Worm (Caenorhabditis elegans) whole organism, early embryonic: ENCODE measurements around the gene ZK970.8.

Experiments used
- B0310.2 ChIP-seq: sonication (generic microtip); optimal IDR thresholded peaks from 2 replicates; lab custom pipeline; 2016; ENCODE audit warnings: mild to moderate bottlenecking, missing genetic modification characterization, missing compliant biosample characterization
- F13C5.2 ChIP-seq: sonication (generic microtip); optimal IDR thresholded peaks from 2 replicates; lab custom pipeline; 2017; ENCODE audit warnings: mild to moderate bottlenecking, missing genetic modification characterization, inconsistent platforms, missing compliant biosample characterization
- aly-1 ChIP-seq: sonication (generic microtip); optimal IDR thresholded peaks from 2 replicates; lab custom pipeline; 2016; ENCODE audit warnings: missing genetic modification characterization, missing compliant biosample characterization
- ama-1 ChIP-seq: fragments of 150-350 bp; optimal IDR thresholded peaks from 2 replicates; lab custom pipeline; 2014
- ceh-13 ChIP-seq: fragments of 200-800 bp; sonication (Bioruptor generic); optimal IDR thresholded peaks from 2 replicates; lab custom pipeline; 2018; ENCODE audit warnings: mild to moderate bottlenecking, missing genetic modification characterization, missing compliant biosample characterization
- ceh-36 ChIP-seq: sonication (generic microtip); optimal IDR thresholded peaks from 2 replicates; lab custom pipeline; 2016; ENCODE audit warnings: missing genetic modification characterization, inconsistent platforms, missing compliant biosample characterization
- ets-7 ChIP-seq: sonication (generic microtip); optimal IDR thresholded peaks from 2 replicates; lab custom pipeline; 2016; ENCODE audit warnings: missing genotype, missing genetic modification characterization, missing compliant biosample characterization
- flt-1 ChIP-seq: fragments of 200-800 bp; sonication (Bioruptor generic); IDR thresholded peaks from 2 replicates; pipeline ENCODE4 v1.3.6; 2022; ENCODE audit warnings: missing genetic modification characterization, missing compliant biosample characterization
- hmbx-1 ChIP-seq: sonication (generic microtip); optimal IDR thresholded peaks from 2 replicates; lab custom pipeline; 2016; ENCODE audit warnings: mild to moderate bottlenecking, missing genetic modification characterization, missing compliant biosample characterization
- hmg-4 ChIP-seq: fragments of 200-800 bp; sonication (Bioruptor generic); optimal IDR thresholded peaks from 2 replicates; lab custom pipeline; 2018; ENCODE audit warnings: mild to moderate bottlenecking, missing genetic modification characterization, missing compliant biosample characterization
- hnd-1 ChIP-seq: sonication (generic microtip); optimal IDR thresholded peaks from 2 replicates; lab custom pipeline; 2016; ENCODE audit warnings: missing genetic modification characterization, missing compliant biosample characterization
- pes-1 ChIP-seq: fragments of 200-800 bp; sonication (Bioruptor generic); IDR thresholded peaks from 2 replicates; pipeline ENCODE4 v1.3.6; 2022; ENCODE audit warnings: missing genetic modification reagents, missing genetic modification characterization, missing compliant biosample characterization
- scrt-1 ChIP-seq: fragments of 200-800 bp; sonication (Bioruptor generic); IDR thresholded peaks from 2 replicates; pipeline ENCODE4 v1.3.6; 2022; ENCODE audit warnings: missing genetic modification characterization, missing compliant biosample characterization
- sea-1 ChIP-seq: fragments of 200-800 bp; sonication (Bioruptor generic); conservative IDR thresholded peaks from 2 replicates; pipeline ENCODE4 v1.3.6; 2022; ENCODE audit warnings: missing genetic modification characterization, missing compliant biosample characterization
- tbx-11 ChIP-seq: fragments of 200-800 bp; sonication (Bioruptor generic); IDR thresholded peaks from 2 replicates; pipeline ENCODE4 v1.3.6; 2022; ENCODE audit warnings: missing genetic modification characterization, missing compliant biosample characterization
- tbx-37 ChIP-seq: fragments of 200-800 bp; sonication (Bioruptor generic); conservative IDR thresholded peaks from 2 replicates; pipeline ENCODE4 v1.3.6; 2022; ENCODE audit warnings: missing genetic modification reagents, missing genetic modification characterization, missing compliant biosample characterization
- tra-4 ChIP-seq: sonication (generic microtip); optimal IDR thresholded peaks from 2 replicates; lab custom pipeline; 2017; ENCODE audit warnings: missing genetic modification characterization, missing compliant biosample characterization

The ZK970.8 gene

ce11 chrII:10309337-10309736 is at the start of gene ZK970.8:
TSS of gene ZK970.8 (plus strand) at chrII:10309637.
- no peak for TF ChIP-seq hmg-4 (GFP tag; lab: Kevin White, UChicago)
- TF ChIP-seq hnd-1 (tag; lab: Kevin White, UChicago) = no peak
- TF ChIP-seq ceh-13 (GFP tag; lab: Kevin White, UChicago) = no peak
- no peak for TF ChIP-seq pes-1 (GFP tag; lab: Robert Waterston, UW)
- TF ChIP-seq tra-4 (tag; lab: Kevin White, UChicago) = no peak
- no peak for TF ChIP-seq scrt-1 (GFP tag; lab: Robert Waterston, UW)

- TF ChIP-seq B0310.2 (no peak), flt-1 (no peak), ceh-36 (no peak), ceh-13 (GFP tag; lab: Kevin White, UChicago) (no peak), tbx-37 (GFP tag; lab: Robert Waterston, UW) (no peak), pes-1 (GFP tag; lab: Robert Waterston, UW) (no peak), aly-1 (no peak), tra-4 (tag; lab: Kevin White, UChicago) (no peak), hmbx-1 (tag; lab: Kevin White, UChicago) (no peak), scrt-1 (GFP tag; lab: Robert Waterston, UW) (no peak), sea-1 (no peak), ama-1 (lab: Kevin White, UChicago) (no peak), tbx-11 (GFP tag; lab: Robert Waterston, UW) (no peak), F13C5.2 (no peak), hmg-4 (GFP tag; lab: Kevin White, UChicago) (no peak), ets-7 (tag; lab: Kevin White, UChicago) (no peak)
These were observed 48.2 kb upstream of the ZK970.8 start for ce11 chrII:10261261-10261660.

ce11 chrII:10270052-10270451 is 39.4 kb upstream of the ZK970.8 start, which contains the start of gene F54B3.2:
TSS of gene F54B3.2 (minus strand) at chrII:10270152.
- TF ChIP-seq aly-1 = no peak
- no peak for TF ChIP-seq flt-1
- TF ChIP-seq tbx-11 (GFP tag; lab: Robert Waterston, UW) = no peak
- TF ChIP-seq ceh-13 (GFP tag; lab: Kevin White, UChicago) = no peak
- no peak for TF ChIP-seq ets-7 (tag; lab: Kevin White, UChicago)
- no peak for TF ChIP-seq B0310.2
- no peak for TF ChIP-seq F13C5.2
- TF ChIP-seq sea-1 = no peak
- TF ChIP-seq pes-1 (GFP tag; lab: Robert Waterston, UW) = no peak
- no peak for TF ChIP-seq hmg-4 (GFP tag; lab: Kevin White, UChicago)
- TF ChIP-seq ceh-36 = no peak
- TF ChIP-seq ama-1 (lab: Kevin White, UChicago) = no peak
- no peak for TF ChIP-seq hnd-1 (tag; lab: Kevin White, UChicago)
- TF ChIP-seq hmbx-1 (tag; lab: Kevin White, UChicago) = no peak
- no peak for TF ChIP-seq tra-4 (tag; lab: Kevin White, UChicago)
- no peak for TF ChIP-seq tbx-37 (GFP tag; lab: Robert Waterston, UW)
- TF ChIP-seq scrt-1 (GFP tag; lab: Robert Waterston, UW) = no peak

DNA sequence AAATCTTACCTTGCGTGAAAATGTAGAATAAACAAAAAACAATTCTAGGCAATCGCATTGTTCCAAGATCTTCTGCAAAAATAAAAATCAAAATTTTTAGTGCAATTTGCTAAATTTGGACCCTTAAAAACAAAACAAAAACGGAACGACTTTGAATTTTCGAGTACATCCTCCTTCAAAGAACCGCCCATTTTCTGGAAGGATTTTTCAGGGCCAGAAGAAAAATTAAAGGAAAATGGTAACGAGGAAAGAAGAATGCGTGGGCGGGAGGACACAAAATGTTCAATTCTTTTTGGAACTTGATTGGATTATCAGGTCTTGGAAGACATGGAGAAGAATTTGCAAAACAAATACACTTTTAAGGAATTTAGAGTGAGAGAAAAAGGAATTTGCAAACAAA is 38.3 kb upstream of the ZK970.8 start, which contains the start of gene F54B3.4:
Gene F54B3.4 (minus strand): TSS at position 101 of the 400 bp plus-strand sequence.
- TF ChIP-seq ceh-13 (GFP tag; lab: Kevin White, UChicago) = no peak
- TF ChIP-seq ceh-36 = no peak
- no peak for TF ChIP-seq ama-1 (lab: Kevin White, UChicago)
- no peak for TF ChIP-seq aly-1
- no peak for TF ChIP-seq ets-7 (tag; lab: Kevin White, UChicago)
- TF ChIP-seq tbx-11 (GFP tag; lab: Robert Waterston, UW) = no peak
- no peak for TF ChIP-seq tbx-37 (GFP tag; lab: Robert Waterston, UW)
- TF ChIP-seq sea-1 = no peak
- TF ChIP-seq F13C5.2 = no peak
- TF ChIP-seq flt-1 = no peak
- TF ChIP-seq hmbx-1 (tag; lab: Kevin White, UChicago) = no peak
- TF ChIP-seq hmg-4 (GFP tag; lab: Kevin White, UChicago) = no peak
- TF ChIP-seq hnd-1 (tag; lab: Kevin White, UChicago) = no peak
- no peak for TF ChIP-seq pes-1 (GFP tag; lab: Robert Waterston, UW)
- no peak for TF ChIP-seq B0310.2

ce11 chrII:10279561-10279960 is 29.9 kb upstream of the ZK970.8 start, which contains the start of gene ZK971.1:
TSS of gene ZK971.1 (minus strand) at chrII:10279661.
- no peak for TF ChIP-seq hmbx-1 (tag; lab: Kevin White, UChicago)
- no peak for TF ChIP-seq tbx-11 (GFP tag; lab: Robert Waterston, UW)
- TF ChIP-seq hmg-4 (GFP tag; lab: Kevin White, UChicago) = no peak

DNA sequence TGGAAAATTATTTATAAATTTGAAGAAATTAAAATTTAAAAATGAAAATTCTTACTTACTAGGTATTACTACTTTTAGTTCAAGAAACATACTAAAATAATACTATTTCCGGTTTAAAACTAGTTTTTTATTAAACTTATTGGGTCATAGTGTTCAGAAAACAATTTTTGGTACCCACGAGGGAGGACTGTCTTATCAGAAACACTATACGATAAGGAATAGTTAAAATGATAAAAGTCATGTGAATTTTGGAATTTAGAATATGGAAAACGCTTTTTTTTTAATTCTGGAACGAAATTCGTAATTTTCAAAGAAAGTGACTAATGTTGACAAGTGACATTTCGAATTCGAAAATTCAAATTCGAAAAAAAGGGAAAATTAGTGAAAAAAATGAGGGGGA is 27.8 kb upstream of the ZK970.8 start:
- TF ChIP-seq aly-1 = no peak
- no peak for TF ChIP-seq tbx-11 (GFP tag; lab: Robert Waterston, UW)
- no peak for TF ChIP-seq ama-1 (lab: Kevin White, UChicago)
- TF ChIP-seq scrt-1 (GFP tag; lab: Robert Waterston, UW) = no peak
- no peak for TF ChIP-seq hmbx-1 (tag; lab: Kevin White, UChicago)
- no peak for TF ChIP-seq ceh-36
- TF ChIP-seq tra-4 (tag; lab: Kevin White, UChicago) = no peak
- no peak for TF ChIP-seq pes-1 (GFP tag; lab: Robert Waterston, UW)
- TF ChIP-seq sea-1 = no peak
- no peak for TF ChIP-seq hmg-4 (GFP tag; lab: Kevin White, UChicago)
- TF ChIP-seq tbx-37 (GFP tag; lab: Robert Waterston, UW) = no peak
- TF ChIP-seq ets-7 (tag; lab: Kevin White, UChicago) = no peak
- TF ChIP-seq ceh-13 (GFP tag; lab: Kevin White, UChicago) = no peak
- no peak for TF ChIP-seq flt-1
- no peak for TF ChIP-seq hnd-1 (tag; lab: Kevin White, UChicago)
- no peak for TF ChIP-seq F13C5.2
- TF ChIP-seq B0310.2 = no peak

ce11 chrII:10283145-10283544 is 26.3 kb upstream of the ZK970.8 start:
- no peak for TF ChIP-seq aly-1

ce11 chrII:10284991-10285390 is 24.4 kb upstream of the ZK970.8 start:
- TF ChIP-seq B0310.2 (no peak), ceh-13 (GFP tag; lab: Kevin White, UChicago) (no peak), ceh-36 (no peak), ama-1 (lab: Kevin White, UChicago) (no peak), flt-1 (no peak), ets-7 (tag; lab: Kevin White, UChicago) (no peak), sea-1 (no peak), aly-1 (no peak), pes-1 (GFP tag; lab: Robert Waterston, UW) (no peak), scrt-1 (GFP tag; lab: Robert Waterston, UW) (no peak), hmg-4 (GFP tag; lab: Kevin White, UChicago) (no peak), hnd-1 (tag; lab: Kevin White, UChicago) (no peak), tbx-37 (GFP tag; lab: Robert Waterston, UW) (no peak), F13C5.2 (no peak), tbx-11 (GFP tag; lab: Robert Waterston, UW) (no peak), tra-4 (tag; lab: Kevin White, UChicago) (no peak), hmbx-1 (tag; lab: Kevin White, UChicago) (no peak)
